Worm (Caenorhabditis elegans): ENCODE results near the gene F07G6.5.

ce11 chrX:1678021-1678420 is 28.4 kb downstream of the F07G6.5 start, which contains the start of gene fbxa-170:
- no peak for TF ChIP-seq dao-5 (tag; optimal IDR thresholded peaks at IDR 0.05)
- no peak for TF ChIP-seq W03F9.2 (tag; optimal IDR thresholded peaks at IDR 0.05)
